Worm (Caenorhabditis elegans): ENCODE results near the gene Y82E9BR.22.

ce11 chrIII:1427126-1427525, 18.1 kb upstream of the Y82E9BR.22 start, which contains the start of gene lelo-2:
- TF ChIP-seq egl-27 (tag; optimal IDR thresholded peaks at IDR 0.05), result no peak
- TF ChIP-seq elt-3 (tag; optimal IDR thresholded peaks at IDR 0.05), result no peak
- no peak for TF ChIP-seq nhr-12 (tag; optimal IDR thresholded peaks at IDR 0.05)
- no peak for TF ChIP-seq R02D3.7 (tag; optimal IDR thresholded peaks at IDR 0.05)
- no peak for TF ChIP-seq C34F6.9 (tag; optimal IDR thresholded peaks at IDR 0.05)
